ENCODE assay signal across 2 worm cellular contexts in the genomic region with DNA sequence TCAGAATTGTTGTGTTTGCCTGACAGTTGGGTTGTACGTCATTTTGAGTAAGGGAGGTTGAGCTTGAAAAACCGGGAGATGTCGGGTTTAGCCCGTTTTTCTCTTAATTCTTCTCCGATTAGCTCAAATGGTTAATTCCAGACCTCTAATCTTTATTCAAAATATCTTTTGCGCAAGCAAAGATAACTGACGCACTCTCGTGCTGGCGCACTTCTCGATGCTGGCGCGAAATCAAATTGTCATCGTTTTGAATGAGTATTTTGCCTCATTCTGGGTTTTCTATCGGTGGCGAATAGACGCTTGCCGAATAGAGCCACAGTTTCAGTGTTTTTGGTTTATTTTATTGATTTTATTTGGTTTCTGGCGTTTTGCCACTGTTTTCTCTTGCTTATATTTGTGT.
TF ChIP-seq lines count a peak whose summit lies in the region.

No protein-coding gene starts in this region.

TF ChIP-seq in whole organism, L1 larva, 84 proteins besides CTCF, POLR2A, EP300 and RAD21 (continued from another document):
- TF ChIP-seq ces-1 (GFP tag; optimal IDR thresholded peaks at IDR 0.05; lab: Kevin White, UChicago) (no peak), nhr-237 (tag; optimal IDR thresholded peaks at IDR 0.05; lab: Kevin White, UChicago) (no peak), lir-3 (tag; optimal IDR thresholded peaks at IDR 0.05; lab: Kevin White, UChicago; ENCODE audit: poor library complexity) (no peak), swsn-7 (tag; optimal IDR thresholded peaks at IDR 0.05; lab: Kevin White, UChicago) (no peak), dpl-1 (GFP tag; optimal IDR thresholded peaks at IDR 0.05; lab: Kevin White, UChicago) (peak; percentile 54 to 74 (median 71)), mef-2 (tag; optimal IDR thresholded peaks at IDR 0.05; lab: Kevin White, UChicago) (no peak), mep-1 (tag; optimal IDR thresholded peaks at IDR 0.05; lab: Kevin White, UChicago) (no peak), vab-15 (tag; optimal IDR thresholded peaks at IDR 0.05; lab: Kevin White, UChicago) (no peak), pag-3 (tag; optimal IDR thresholded peaks at IDR 0.05; lab: Kevin White, UChicago; ENCODE audit: borderline replicate concordance, insufficient read depth) (no peak), nhr-11 (tag; optimal IDR thresholded peaks at IDR 0.05; lab: Kevin White, UChicago) (no peak), nhr-28 (tag; optimal IDR thresholded peaks at IDR 0.05; lab: Kevin White, UChicago) (no peak), irx-1 (tag; optimal IDR thresholded peaks at IDR 0.05; lab: Kevin White, UChicago) (no peak), ceh-88 (GFP tag; IDR thresholded peaks at IDR 0.05; lab: Robert Waterston, UW) (no peak), nhr-20 (tag; optimal IDR thresholded peaks at IDR 0.05; lab: Kevin White, UChicago) (no peak), unc-30 (tag; optimal IDR thresholded peaks at IDR 0.05; lab: Kevin White, UChicago) (no peak), hpl-2 (GFP tag; optimal IDR thresholded peaks at IDR 0.05; lab: Kevin White, UChicago) (no peak), pax-3 (tag; optimal IDR thresholded peaks at IDR 0.05; lab: Kevin White, UChicago) (peak; percentile 18), lin-14 (GFP tag; optimal IDR thresholded peaks at IDR 0.05; lab: Kevin White, UChicago) (no peak), hlh-4 (tag; optimal IDR thresholded peaks at IDR 0.05; lab: Kevin White, UChicago) (no peak), alr-1 (tag; optimal IDR thresholded peaks at IDR 0.05; lab: Kevin White, UChicago; ENCODE audit: borderline replicate concordance) (no peak), nhr-71 (tag; optimal IDR thresholded peaks at IDR 0.05; lab: Kevin White, UChicago) (no peak), xbp-1 (tag; optimal IDR thresholded peaks at IDR 0.05; lab: Kevin White, UChicago) (no peak), skn-1 (tag; optimal IDR thresholded peaks at IDR 0.05; lab: Kevin White, UChicago) (no peak), rnt-1 (tag; optimal IDR thresholded peaks at IDR 0.05; lab: Kevin White, UChicago) (no peak), elt-2 (tag; optimal IDR thresholded peaks at IDR 0.05; lab: Kevin White, UChicago) (no peak), C34B4.2 (tag; optimal IDR thresholded peaks at IDR 0.05; lab: Kevin White, UChicago) (no peak), aha-1 (tag; optimal IDR thresholded peaks at IDR 0.05; lab: Kevin White, UChicago) (no peak), sox-4 (tag; optimal IDR thresholded peaks at IDR 0.05; lab: Kevin White, UChicago) (no peak), jun-1 (tag; optimal IDR thresholded peaks at IDR 0.05; lab: Kevin White, UChicago) (no peak), ceh-82 (tag; optimal IDR thresholded peaks at IDR 0.05; lab: Kevin White, UChicago) (no peak), C04F5.9 (tag; optimal IDR thresholded peaks at IDR 0.05; lab: Kevin White, UChicago) (no peak), nhr-90 (tag; optimal IDR thresholded peaks at IDR 0.05; lab: Kevin White, UChicago; ENCODE audit: poor library complexity) (no peak), unc-130 (tag; optimal IDR thresholded peaks at IDR 0.05; lab: Kevin White, UChicago) (no peak), Y116A8C.19 (tag; optimal IDR thresholded peaks at IDR 0.05; lab: Kevin White, UChicago; ENCODE audit: borderline replicate concordance) (no peak), fkh-10 (GFP tag; optimal IDR thresholded peaks at IDR 0.05; lab: Kevin White, UChicago) (no peak), efl-3 (GFP tag; optimal IDR thresholded peaks at IDR 0.05; lab: Kevin White, UChicago) (no peak)

TF ChIP-seq in whole organism, young adult, 124 proteins besides CTCF, POLR2A, EP300 and RAD21 (continued from another document):
- TF ChIP-seq madf-3 (GFP tag; IDR thresholded peaks at IDR 0.05; lab: Robert Waterston, UW) (no peak), ztf-28 (GFP tag; IDR thresholded peaks at IDR 0.05; lab: Robert Waterston, UW) (no peak), F22D6.2 (tag; optimal IDR thresholded peaks at IDR 0.05; lab: Kevin White, UChicago) (no peak), attf-3 (GFP tag; conservative IDR thresholded peaks at IDR 0.05; lab: Robert Waterston, UW) (no peak; the same call in 1 of the 2 replicates), athp-1 (tag; optimal IDR thresholded peaks at IDR 0.05; lab: Kevin White, UChicago) (no peak), repo-1 (tag; optimal IDR thresholded peaks at IDR 0.05; lab: Kevin White, UChicago) (no peak), lag-1 (GFP tag; IDR thresholded peaks at IDR 0.05; lab: Robert Waterston, UW) (no peak), bed-1 (GFP tag; IDR thresholded peaks at IDR 0.05; lab: Robert Waterston, UW) (no peak), somi-1 (GFP tag; optimal IDR thresholded peaks at IDR 0.05; lab: Kevin White, UChicago) (no peak), sea-2 (GFP tag; IDR thresholded peaks at IDR 0.05; lab: Robert Waterston, UW) (no peak), snpc-1.1 (tag; optimal IDR thresholded peaks at IDR 0.05; lab: Kevin White, UChicago; ENCODE audit: insufficient read depth) (no peak), dpl-1 (GFP tag; optimal IDR thresholded peaks at IDR 0.05; lab: Kevin White, UChicago) (no peak), Y53G8AR.9 (GFP tag; conservative IDR thresholded peaks at IDR 0.05; lab: Robert Waterston, UW) (no peak), B0261.1 (tag; optimal IDR thresholded peaks at IDR 0.05; lab: Kevin White, UChicago) (no peak), zfh-2 (GFP tag; conservative IDR thresholded peaks at IDR 0.05; lab: Robert Waterston, UW) (no peak), B0035.1 (tag; optimal IDR thresholded peaks at IDR 0.05; lab: Kevin White, UChicago) (no peak), hlh-12 (tag; optimal IDR thresholded peaks at IDR 0.05; lab: Kevin White, UChicago) (no peak), pbrm-1 (GFP tag; IDR thresholded peaks at IDR 0.05; lab: Robert Waterston, UW) (no peak), ets-4 (GFP tag; optimal IDR thresholded peaks at IDR 0.05; lab: Kevin White, UChicago) (no peak), ztf-26 (tag; optimal IDR thresholded peaks at IDR 0.05; lab: Kevin White, UChicago) (no peak), nhr-90 (tag; optimal IDR thresholded peaks at IDR 0.05; lab: Kevin White, UChicago) (no peak), dox-1 (GFP tag; IDR thresholded peaks at IDR 0.05; lab: Robert Waterston, UW) (no peak), nfyb-1 (GFP tag; IDR thresholded peaks at IDR 0.05; lab: Robert Waterston, UW) (no peak), lin-35 (GFP tag; optimal IDR thresholded peaks at IDR 0.05; lab: Kevin White, UChicago) (peak in 1 of 3 experiments; percentile 1), tlf-1 (GFP tag; optimal IDR thresholded peaks at IDR 0.05; lab: Kevin White, UChicago) (no peak), unc-62 (GFP tag; optimal IDR thresholded peaks at IDR 0.05; lab: Kevin White, UChicago) (no peak), mes-4 (tag; optimal IDR thresholded peaks at IDR 0.05; lab: Kevin White, UChicago) (no peak)
